Worm (Caenorhabditis elegans) whole organism, L3 larva: ENCODE measurements around the gene hsp-12.6.
A peak's percentile ranks its signal among the peaks of the same experiment; 100 is the strongest.

Source experiments
- ZK546.5 ChIP-seq: sonication (generic microtip); optimal IDR thresholded peaks from 2 replicates; lab custom pipeline; 2017; ENCODE audit warnings: missing biosample characterization, missing genetic modification characterization
- aly-2 ChIP-seq: fragments of 150-350 bp; optimal IDR thresholded peaks from 2 replicates; lab custom pipeline; 2014; ENCODE audit warnings: missing biosample characterization, missing genetic modification characterization
- ceh-28 ChIP-seq: fragments of 150-350 bp; optimal IDR thresholded peaks from 2 replicates; lab custom pipeline; 2014; ENCODE audit warnings: missing biosample characterization, missing genetic modification reagents, missing genetic modification characterization
- ceh-82 ChIP-seq: fragments of 150-350 bp; optimal IDR thresholded peaks from 2 replicates; lab custom pipeline; 2014; ENCODE audit warnings: missing biosample characterization, missing genetic modification characterization
- ceh-9 ChIP-seq: sonication (generic microtip); optimal IDR thresholded peaks from 2 replicates; lab custom pipeline; 2018; ENCODE audit warnings: missing biosample characterization, missing genetic modification characterization
- daf-12 ChIP-seq: fragments of 150-350 bp; optimal IDR thresholded peaks from 2 replicates; lab custom pipeline; 2014; ENCODE audit warnings: missing biosample characterization, missing genetic modification reagents, missing genetic modification characterization
- egl-27 ChIP-seq: sonication (generic microtip); optimal IDR thresholded peaks from 4 replicates; lab custom pipeline; 2017; ENCODE audit warnings: missing biosample characterization, missing genetic modification reagents, missing genetic modification characterization
- egl-5 ChIP-seq: fragments of 150-350 bp; optimal IDR thresholded peaks from 2 replicates; lab custom pipeline; 2017; ENCODE audit warnings: missing biosample characterization, missing genetic modification reagents, missing genetic modification characterization, inconsistent platforms
- elt-1 ChIP-seq: fragments of 150-350 bp; optimal IDR thresholded peaks from 2 replicates; lab custom pipeline; 2014; ENCODE audit warnings: missing biosample characterization, missing genetic modification characterization
- elt-2 ChIP-seq: sonication (generic microtip); optimal IDR thresholded peaks from 2 replicates; lab custom pipeline; 2016; ENCODE audit warnings: missing genetic modification reagents, mild to moderate bottlenecking, missing genetic modification characterization, missing compliant biosample characterization
- elt-3 ChIP-seq, 3 experiments: fragments of 150-350 bp in 1 of 3; sonication (generic microtip) in 2 of 3; optimal IDR thresholded peaks; 2 replicates in 2 of 3; 4 replicates in 1 of 3; lab custom pipeline; 2014 to 2017; ENCODE audit warnings: missing biosample characterization in 3 of 3, missing genetic modification characterization in 3 of 3
- fkh-10 ChIP-seq: sonication (generic microtip); optimal IDR thresholded peaks from 2 replicates; lab custom pipeline; 2017; ENCODE audit warnings: missing biosample characterization, missing genetic modification reagents, missing genetic modification characterization
- fkh-2 ChIP-seq: fragments of 150-350 bp; optimal IDR thresholded peaks from 2 replicates; lab custom pipeline; 2014; ENCODE audit warnings: missing biosample characterization, missing genetic modification reagents, missing genetic modification characterization
- jun-1 ChIP-seq: fragments of 150-350 bp; optimal IDR thresholded peaks from 2 replicates; lab custom pipeline; 2014; ENCODE audit warnings: missing biosample characterization, missing genetic modification reagents, missing genetic modification characterization
- lin-15B ChIP-seq: fragments of 150-350 bp; optimal IDR thresholded peaks from 2 replicates; lab custom pipeline; 2014; ENCODE audit warnings: missing biosample characterization, missing genetic modification characterization
- mml-1 ChIP-seq: fragments of 150-350 bp; sonication (generic microtip); optimal IDR thresholded peaks from 3 replicates; lab custom pipeline; 2014; ENCODE audit warnings: missing biosample characterization, missing genetic modification characterization
- nhr-11 ChIP-seq: fragments of 150-350 bp; optimal IDR thresholded peaks from 2 replicates; lab custom pipeline; 2014; ENCODE audit warnings: missing biosample characterization, missing genetic modification characterization
- nhr-12 ChIP-seq: fragments of 150-350 bp; optimal IDR thresholded peaks from 2 replicates; lab custom pipeline; 2014; ENCODE audit warnings: missing biosample characterization, missing genetic modification characterization
- nhr-23 ChIP-seq: fragments of 150-350 bp; optimal IDR thresholded peaks from 2 replicates; lab custom pipeline; 2014; ENCODE audit warnings: missing biosample characterization, missing genetic modification reagents, missing genetic modification characterization
- nhr-25 ChIP-seq: sonication (generic microtip); optimal IDR thresholded peaks from 2 replicates; lab custom pipeline; 2017; ENCODE audit warnings: missing biosample characterization, missing genetic modification characterization
- nhr-28 ChIP-seq: fragments of 150-350 bp; optimal IDR thresholded peaks from 2 replicates; lab custom pipeline; 2014; ENCODE audit warnings: missing biosample characterization, missing genetic modification characterization
- nhr-43 ChIP-seq: sonication (generic microtip); optimal IDR thresholded peaks from 2 replicates; lab custom pipeline; 2016; ENCODE audit warnings: mild to moderate bottlenecking, missing genetic modification characterization, missing compliant biosample characterization; ENCODE audit not compliant: poor library complexity, severe bottlenecking
- nhr-67 ChIP-seq: fragments of 150-350 bp; optimal IDR thresholded peaks from 2 replicates; lab custom pipeline; 2014; ENCODE audit warnings: missing biosample characterization, missing genetic modification characterization
- nhr-76 ChIP-seq: fragments of 150-350 bp; sonication (generic microtip); optimal IDR thresholded peaks from 5 replicates; lab custom pipeline; 2014; ENCODE audit warnings: missing biosample characterization, missing genetic modification characterization
- nhr-77 ChIP-seq: fragments of 150-350 bp; optimal IDR thresholded peaks from 2 replicates; lab custom pipeline; 2014; ENCODE audit warnings: missing biosample characterization, missing genetic modification characterization
- skn-1 ChIP-seq: fragments of 150-350 bp; optimal IDR thresholded peaks from 2 replicates; lab custom pipeline; 2014; ENCODE audit warnings: missing biosample characterization, missing genetic modification characterization
- tbx-2 ChIP-seq: sonication (generic microtip); optimal IDR thresholded peaks from 2 replicates; lab custom pipeline; 2016; ENCODE audit warnings: mild to moderate bottlenecking, missing genetic modification characterization, missing compliant biosample characterization
- unc-39 ChIP-seq: sonication (generic microtip); optimal IDR thresholded peaks from 4 replicates; lab custom pipeline; 2017; ENCODE audit warnings: missing biosample characterization, missing genetic modification characterization
- unc-62 ChIP-seq: fragments of 150-350 bp; sonication (generic microtip); optimal IDR thresholded peaks from 4 replicates; lab custom pipeline; 2014; ENCODE audit warnings: missing biosample characterization, missing genetic modification reagents, missing genetic modification characterization
- ztf-11 ChIP-seq: fragments of 150-350 bp; optimal IDR thresholded peaks from 2 replicates; lab custom pipeline; 2014; ENCODE audit warnings: missing biosample characterization, missing genetic modification characterization
- ztf-4 ChIP-seq: fragments of 150-350 bp; optimal IDR thresholded peaks from 2 replicates; lab custom pipeline; 2014; ENCODE audit warnings: missing biosample characterization, missing genetic modification characterization

The hsp-12.6 gene

DNA sequence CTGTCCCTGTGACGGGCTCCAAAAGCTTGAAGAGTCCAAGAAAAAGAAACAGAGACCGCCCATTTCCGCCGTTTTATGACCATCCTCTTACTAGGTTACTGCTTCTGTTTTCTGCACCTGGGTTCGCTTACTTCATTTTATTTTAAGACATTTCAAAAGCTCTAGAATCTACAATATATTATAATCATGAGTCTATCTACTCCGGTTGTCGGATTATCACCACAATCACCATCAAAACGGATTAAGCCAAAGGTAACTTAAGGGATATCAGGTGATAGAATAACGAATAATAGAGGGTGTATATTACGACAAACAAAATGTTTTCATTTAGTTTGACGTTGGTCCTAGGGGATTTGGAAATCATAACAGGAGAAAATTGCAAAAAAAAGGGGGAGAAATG, 14.7 kb downstream of the hsp-12.6 start:
- no peak for TF ChIP-seq nhr-76 (tag; lab: Kevin White, UChicago)
- no peak for TF ChIP-seq unc-62 (GFP tag; lab: Kevin White, UChicago)

DNA sequence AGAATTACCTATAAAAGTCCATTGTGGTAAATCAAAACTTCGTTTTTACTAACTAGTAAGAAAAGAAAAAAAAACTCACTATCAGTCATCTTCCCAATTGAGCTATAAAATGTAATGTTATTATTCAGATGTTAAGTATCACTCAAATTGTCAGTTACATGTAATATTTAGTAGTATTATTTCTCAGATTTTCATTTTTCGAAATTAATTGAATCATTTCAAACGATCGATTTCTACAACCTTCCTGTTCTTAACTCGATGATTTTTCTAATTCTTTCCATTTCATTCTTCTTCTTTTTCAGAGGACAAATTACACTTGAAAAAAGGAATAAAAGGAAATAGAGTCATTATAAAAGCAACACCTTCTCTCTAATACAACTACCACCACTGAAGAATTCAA, 19.1 kb downstream of the hsp-12.6 start, which contains the start of gene F59B8.1:
Gene F59B8.1 (plus strand): TSS at position 301 of the 400 bp plus-strand sequence.
- TF ChIP-seq nhr-25 (no peak), ztf-4 (tag; lab: Kevin White, UChicago) (no peak), nhr-28 (tag; lab: Kevin White, UChicago) (no peak), ceh-82 (tag; lab: Kevin White, UChicago) (no peak), unc-39 (no peak), fkh-2 (tag; lab: Kevin White, UChicago) (no peak), daf-12 (no peak)

ce11 chrIV:9423095-9423494, 23.9 kb downstream of the hsp-12.6 start, which contains the start of gene srxa-2:
Gene srxa-2, plus strand, starts transcription at chrIV:9423395.
- no peak for TF ChIP-seq nhr-23 (tag; lab: Kevin White, UChicago)
- no peak for TF ChIP-seq jun-1 (tag; lab: Kevin White, UChicago)
- no peak for TF ChIP-seq fkh-2 (tag; lab: Kevin White, UChicago)
- no peak for TF ChIP-seq egl-27
- no peak for TF ChIP-seq tbx-2
- TF ChIP-seq nhr-28 (tag; lab: Kevin White, UChicago), result no peak
- TF ChIP-seq egl-5 (tag; lab: Kevin White, UChicago), result no peak
- TF ChIP-seq aly-2 (tag; lab: Kevin White, UChicago), result no peak
- TF ChIP-seq ztf-11, result no peak
- no peak for TF ChIP-seq ceh-9 (tag; lab: Kevin White, UChicago)
- no peak for TF ChIP-seq ceh-28 (tag; lab: Kevin White, UChicago)
- no peak for TF ChIP-seq unc-62 (GFP tag; lab: Kevin White, UChicago)
- no peak for TF ChIP-seq skn-1 (tag; lab: Kevin White, UChicago)

DNA sequence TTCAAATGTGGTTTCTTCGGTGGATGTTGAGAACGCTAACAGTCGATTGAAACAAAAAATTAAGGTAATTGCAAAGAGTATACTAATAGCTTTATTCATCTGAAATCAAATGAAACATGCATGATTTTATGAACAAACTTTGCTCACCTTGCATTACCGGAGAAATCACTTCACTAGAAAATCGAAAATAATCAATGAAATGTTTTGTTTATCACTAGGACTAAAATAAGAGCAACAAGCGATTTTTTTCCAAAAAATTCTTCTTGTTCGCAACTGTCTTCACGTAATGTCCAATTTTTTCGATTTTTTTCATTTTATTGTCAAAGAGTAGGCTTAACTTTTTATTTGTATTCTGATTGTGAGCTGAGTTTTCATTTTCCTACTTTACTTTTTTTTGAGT, 24.6 kb downstream of the hsp-12.6 start, which contains the start of gene F56D5.9:
Gene F56D5.9 (minus strand): TSS at position 101 of the 400 bp plus-strand sequence.
- TF ChIP-seq unc-62 (GFP tag; lab: Kevin White, UChicago), result no peak
- no peak for TF ChIP-seq unc-39
- no peak for TF ChIP-seq nhr-12 (tag; lab: Kevin White, UChicago)
- no peak for TF ChIP-seq nhr-43 (tag; lab: Kevin White, UChicago)
- TF ChIP-seq ZK546.5, result no peak
- no peak for TF ChIP-seq elt-1 (tag; lab: Kevin White, UChicago)
- TF ChIP-seq skn-1 (tag; lab: Kevin White, UChicago), result no peak
- TF ChIP-seq ztf-4 (tag; lab: Kevin White, UChicago), result no peak

DNA sequence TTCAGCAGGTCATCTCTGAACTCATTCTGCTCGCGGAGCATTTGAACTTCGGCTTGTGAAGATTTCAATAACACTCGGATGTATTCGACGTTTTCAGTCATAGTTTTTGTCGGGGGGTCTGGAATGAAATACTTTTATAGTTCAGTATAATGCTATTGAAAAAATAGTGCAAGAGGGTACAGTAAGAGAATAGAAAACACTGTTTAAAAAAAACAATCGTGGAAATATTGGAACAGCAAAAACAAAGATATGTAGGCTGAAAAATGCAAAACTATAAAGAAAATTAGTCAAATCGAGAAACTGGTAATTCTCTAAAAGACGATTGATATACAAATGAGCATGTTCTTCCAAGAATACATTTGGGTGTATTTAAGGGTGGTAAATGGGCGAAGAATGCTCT, 39.0 kb downstream of the hsp-12.6 start, which contains the start of gene F56D5.5:
Gene F56D5.5 (minus strand): TSS at position 101 of the 400 bp plus-strand sequence.
- TF ChIP-seq daf-12, result no peak
- TF ChIP-seq ceh-9 (tag; lab: Kevin White, UChicago), result no peak
- no peak for TF ChIP-seq nhr-67 (tag; lab: Kevin White, UChicago)
- TF ChIP-seq elt-3 (tag; optimal IDR thresholded peaks at IDR 0.05; lab: Kevin White, UChicago), result no peak
- TF ChIP-seq ZK546.5, result no peak
- TF ChIP-seq jun-1 (tag; lab: Kevin White, UChicago), result no peak
- no peak for TF ChIP-seq ztf-4 (tag; lab: Kevin White, UChicago)
- no peak for TF ChIP-seq fkh-2 (tag; lab: Kevin White, UChicago)

DNA sequence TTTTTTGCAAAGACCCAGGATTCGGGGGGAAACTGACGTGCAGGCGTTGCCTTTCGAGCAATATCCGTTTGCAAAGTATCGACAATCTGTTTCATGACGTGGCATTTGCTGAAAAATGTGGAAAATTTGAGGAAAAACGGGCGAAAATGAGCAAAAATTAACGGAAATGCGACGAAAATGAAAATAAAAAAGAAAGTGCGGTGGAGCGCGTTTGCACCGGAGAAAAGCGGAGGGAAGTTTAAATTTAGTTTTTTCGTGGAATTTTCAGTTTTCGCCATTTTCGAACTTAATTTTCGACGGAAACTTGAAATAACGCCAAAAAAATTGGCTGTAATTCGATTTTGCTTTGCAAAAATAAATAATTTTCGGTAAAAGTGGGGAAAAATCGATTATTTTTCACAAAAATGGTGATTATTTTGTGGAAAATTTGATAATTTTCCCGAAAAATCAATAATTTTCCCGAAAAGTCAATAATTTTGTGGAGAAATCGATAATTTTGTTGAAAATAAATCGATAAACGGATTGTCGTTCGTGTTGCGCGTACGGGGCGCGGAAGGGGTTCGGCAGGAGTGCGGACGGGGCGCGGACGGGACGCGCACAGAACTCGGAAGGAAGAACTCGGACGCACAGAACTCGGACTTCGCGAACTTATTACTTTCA, 43.1 kb downstream of the hsp-12.6 start:
- TF ChIP-seq nhr-77 (tag; lab: Kevin White, UChicago) (no peak), mml-1 (tag; lab: Kevin White, UChicago) (no peak), ceh-28 (tag; lab: Kevin White, UChicago) (peak; percentile 67), ceh-9 (tag; lab: Kevin White, UChicago) (no peak), fkh-10 (GFP tag; lab: Kevin White, UChicago) (no peak), lin-15B (tag; lab: Kevin White, UChicago) (peak; percentile 16), skn-1 (tag; lab: Kevin White, UChicago) (no peak), egl-27 (no peak), elt-2 (tag; lab: Kevin White, UChicago) (no peak), ceh-82 (tag; lab: Kevin White, UChicago) (no peak), nhr-11 (tag; lab: Kevin White, UChicago) (no peak), elt-1 (tag; lab: Kevin White, UChicago) (no peak), elt-3 (tag; optimal IDR thresholded peaks at IDR 0.05; lab: Kevin White, UChicago) (no peak)
